Worm (Caenorhabditis elegans) whole organism, L1 larva: ENCODE data around the gene ooc-5.

ENCODE experiments used
- C16A3.4 ChIP-seq: fragments of 150-350 bp; optimal IDR thresholded peaks from 2 replicates; lab custom pipeline; 2014; ENCODE audit warnings: missing biosample characterization, missing genetic modification characterization
- alr-1 ChIP-seq: fragments of 200-800 bp; sonication (Bioruptor generic); optimal IDR thresholded peaks from 2 replicates; lab custom pipeline; 2018; ENCODE audit warnings: borderline replicate concordance, mild to moderate bottlenecking, missing genetic modification characterization, missing compliant biosample characterization
- aly-2 ChIP-seq: fragments of 150-350 bp; optimal IDR thresholded peaks from 2 replicates; lab custom pipeline; 2014; ENCODE audit warnings: missing biosample characterization, missing genetic modification characterization
- ceh-82 ChIP-seq, 3 experiments: fragments of 150-350 bp in 1 of 3; sonication (generic microtip) in 2 of 3; optimal IDR thresholded peaks; 2 replicates each; lab custom pipeline; 2014 to 2017; ENCODE audit warnings: missing biosample characterization in 3 of 3, missing genetic modification characterization in 3 of 3
- ceh-88 ChIP-seq: fragments of 200-800 bp; sonication (Bioruptor generic); IDR thresholded peaks from 2 replicates; pipeline ENCODE4 v1.3.6; 2022; ENCODE audit warnings: missing genetic modification characterization, missing compliant biosample characterization
- dsc-1 ChIP-seq: sonication (generic microtip); optimal IDR thresholded peaks from 2 replicates; lab custom pipeline; 2016; ENCODE audit warnings: mild to moderate bottlenecking, missing genetic modification characterization, missing compliant biosample characterization
- efl-1 ChIP-seq, 4 experiments: fragments of 150-350 bp; optimal IDR thresholded peaks in 3 of 4; peaks in 1 of 4; 1 replicate in 1 of 4; 2 replicates in 3 of 4; lab custom pipeline; 2014; ENCODE audit warnings: missing biosample characterization in 2 of 4, missing genetic modification characterization in 2 of 4, missing genetic modification reagents in 2 of 4
- efl-3 ChIP-seq: fragments of 200-800 bp; sonication (Bioruptor generic); optimal IDR thresholded peaks from 2 replicates; lab custom pipeline; 2018; ENCODE audit warnings: mild to moderate bottlenecking, missing genetic modification characterization, missing compliant biosample characterization
- egl-13 ChIP-seq: sonication (generic microtip); optimal IDR thresholded peaks from 2 replicates; lab custom pipeline; 2016; ENCODE audit warnings: missing genotype, missing genetic modification reagents, missing genetic modification characterization, missing compliant biosample characterization
- egl-27 ChIP-seq, 2 experiments: fragments of 150-350 bp in 1 of 2; sonication (generic microtip); optimal IDR thresholded peaks; 3 replicates each; lab custom pipeline; 2017 to 2018; ENCODE audit warnings: missing biosample characterization in 2 of 2, missing genetic modification characterization in 2 of 2, missing genetic modification reagents in 2 of 2
- elt-2 ChIP-seq: sonication (generic microtip); optimal IDR thresholded peaks from 2 replicates; lab custom pipeline; 2016; ENCODE audit warnings: missing genetic modification characterization, mild to moderate bottlenecking, inconsistent platforms, missing compliant biosample characterization, missing genetic modification reagents
- elt-3 ChIP-seq, 6 experiments: fragments of 150-350 bp in 1 of 6; sonication (generic microtip); optimal IDR thresholded peaks; 2 replicates each; lab custom pipeline; 2017 to 2018; ENCODE audit warnings: missing biosample characterization in 6 of 6, missing genetic modification characterization in 6 of 6, inconsistent platforms in 1 of 6
- fkh-8 ChIP-seq: sonication (generic microtip); optimal IDR thresholded peaks from 2 replicates; lab custom pipeline; 2016; ENCODE audit warnings: mild to moderate bottlenecking, missing genetic modification characterization, missing compliant biosample characterization
- grh-1 ChIP-seq: fragments of 200-800 bp; sonication (Bioruptor generic); IDR thresholded peaks from 2 replicates; pipeline ENCODE4 v1.3.6; 2022; ENCODE audit warnings: missing genetic modification reagents, missing genetic modification characterization, missing compliant biosample characterization
- hlh-17 ChIP-seq: fragments of 200-800 bp; sonication (Bioruptor generic); optimal IDR thresholded peaks from 2 replicates; lab custom pipeline; 2018; ENCODE audit warnings: missing genetic modification characterization, mild to moderate bottlenecking, missing compliant biosample characterization, moderate library complexity, borderline replicate concordance
- hpl-2 ChIP-seq: fragments of 150-350 bp; optimal IDR thresholded peaks from 2 replicates; lab custom pipeline; 2014; ENCODE audit warnings: missing biosample characterization, missing genetic modification reagents, missing genetic modification characterization
- jun-1 ChIP-seq: fragments of 150-350 bp; optimal IDR thresholded peaks from 2 replicates; lab custom pipeline; 2014; ENCODE audit warnings: missing biosample characterization, missing genetic modification reagents, missing genetic modification characterization
- lin-14 ChIP-seq: fragments of 200-800 bp; sonication (Bioruptor generic); optimal IDR thresholded peaks from 2 replicates; lab custom pipeline; 2018; ENCODE audit warnings: mild to moderate bottlenecking, missing genetic modification characterization, moderate library complexity, missing compliant biosample characterization
- lin-15B ChIP-seq: fragments of 150-350 bp; sonication (generic microtip); optimal IDR thresholded peaks from 3 replicates; lab custom pipeline; 2014; ENCODE audit warnings: missing biosample characterization, missing genetic modification characterization
- lin-35 ChIP-seq, 2 experiments: fragments of 150-350 bp; optimal IDR thresholded peaks; 2 replicates each; lab custom pipeline; 2014; ENCODE audit warnings: missing biosample characterization in 2 of 2, missing genetic modification characterization in 2 of 2, missing genetic modification reagents in 2 of 2
- lir-3 ChIP-seq: sonication (generic microtip); optimal IDR thresholded peaks from 2 replicates; lab custom pipeline; 2016; ENCODE audit warnings: mild to moderate bottlenecking, missing genetic modification characterization, moderate library complexity, missing compliant biosample characterization; ENCODE audit not compliant: poor library complexity
- mdl-1 ChIP-seq, 2 experiments: fragments of 150-350 bp; optimal IDR thresholded peaks; 2 replicates each; lab custom pipeline; 2014 to 2017; ENCODE audit warnings: missing biosample characterization in 2 of 2, missing genetic modification characterization in 2 of 2, inconsistent platforms in 1 of 2
- mef-2 ChIP-seq: fragments of 150-350 bp; optimal IDR thresholded peaks from 2 replicates; lab custom pipeline; 2014; ENCODE audit warnings: missing biosample characterization, missing genetic modification characterization
- mep-1 ChIP-seq: fragments of 150-350 bp; optimal IDR thresholded peaks from 2 replicates; lab custom pipeline; 2014; ENCODE audit warnings: missing biosample characterization, missing genetic modification characterization
- nhr-12 ChIP-seq: sonication (generic microtip); optimal IDR thresholded peaks from 2 replicates; lab custom pipeline; 2017; ENCODE audit warnings: missing biosample characterization, missing genetic modification characterization
- nhr-20 ChIP-seq: sonication (generic microtip); optimal IDR thresholded peaks from 2 replicates; lab custom pipeline; 2016; ENCODE audit warnings: mild to moderate bottlenecking, missing genetic modification characterization, missing compliant biosample characterization
- nhr-237 ChIP-seq: fragments of 150-350 bp; optimal IDR thresholded peaks from 2 replicates; lab custom pipeline; 2014; ENCODE audit warnings: missing biosample characterization, missing genetic modification characterization
- nhr-47 ChIP-seq: sonication (generic microtip); optimal IDR thresholded peaks from 2 replicates; lab custom pipeline; 2016; ENCODE audit warnings: mild to moderate bottlenecking, missing genetic modification characterization, moderate library complexity, missing compliant biosample characterization
- nhr-71 ChIP-seq: sonication (generic microtip); optimal IDR thresholded peaks from 2 replicates; lab custom pipeline; 2016; ENCODE audit warnings: mild to moderate bottlenecking, missing genetic modification characterization, moderate library complexity, missing compliant biosample characterization
- nhr-76 ChIP-seq: sonication (generic microtip); optimal IDR thresholded peaks from 2 replicates; lab custom pipeline; 2017; ENCODE audit warnings: missing biosample characterization, missing genetic modification characterization
- nhr-90 ChIP-seq: sonication (generic microtip); optimal IDR thresholded peaks from 2 replicates; lab custom pipeline; 2016; ENCODE audit warnings: mild to moderate bottlenecking, missing genetic modification characterization, missing compliant biosample characterization; ENCODE audit not compliant: poor library complexity
- pag-3 ChIP-seq: sonication (generic microtip); optimal IDR thresholded peaks from 2 replicates; lab custom pipeline; 2017; ENCODE audit warnings: missing genetic modification characterization, mild to moderate bottlenecking, missing compliant biosample characterization, antibody characterized with exemption, borderline replicate concordance; ENCODE audit not compliant: insufficient read depth
- pax-3 ChIP-seq: fragments of 200-800 bp; sonication (Bioruptor generic); optimal IDR thresholded peaks from 2 replicates; lab custom pipeline; 2018; ENCODE audit warnings: mild to moderate bottlenecking, missing genetic modification characterization, moderate library complexity, missing compliant biosample characterization
- pqm-1 ChIP-seq: sonication (generic microtip); optimal IDR thresholded peaks from 3 replicates; lab custom pipeline; 2017; ENCODE audit warnings: missing biosample characterization, missing genetic modification characterization
- snpc-4 ChIP-seq: fragments of 150-350 bp; optimal IDR thresholded peaks from 2 replicates; lab custom pipeline; 2014; ENCODE audit warnings: missing biosample characterization, missing genetic modification characterization
- sox-4 ChIP-seq: sonication (generic microtip); optimal IDR thresholded peaks from 2 replicates; lab custom pipeline; 2016; ENCODE audit warnings: missing genetic modification characterization, missing compliant biosample characterization
- sptf-1 ChIP-seq: fragments of 150-350 bp; optimal IDR thresholded peaks from 2 replicates; lab custom pipeline; 2014; ENCODE audit warnings: missing biosample characterization, missing genetic modification characterization
- swsn-7 ChIP-seq: sonication (generic microtip); optimal IDR thresholded peaks from 2 replicates; lab custom pipeline; 2016; ENCODE audit warnings: missing genetic modification characterization, missing compliant biosample characterization
- tbx-2 ChIP-seq: sonication (generic microtip); optimal IDR thresholded peaks from 2 replicates; lab custom pipeline; 2016; ENCODE audit warnings: missing genetic modification characterization, missing compliant biosample characterization
- tlp-1 ChIP-seq: fragments of 150-350 bp; optimal IDR thresholded peaks from 2 replicates; lab custom pipeline; 2014; ENCODE audit warnings: missing biosample characterization, missing genetic modification characterization
- unc-86 ChIP-seq: sonication (generic microtip); optimal IDR thresholded peaks from 2 replicates; lab custom pipeline; 2016; ENCODE audit warnings: missing genetic modification characterization, missing compliant biosample characterization

The ooc-5 gene

ce11 chrII:9005067-9005466 is 12.1 kb downstream of the ooc-5 start, which contains the start of gene F44G4.7:
F44G4.7 (minus strand) TSS chrII:9005167.
- TF ChIP-seq fkh-8 (tag; lab: Kevin White, UChicago) = peak; percentile 7
- no peak for TF ChIP-seq unc-86 (tag; lab: Kevin White, UChicago)
- no peak for TF ChIP-seq C16A3.4 (tag; lab: Kevin White, UChicago)
- no peak for TF ChIP-seq grh-1 (GFP tag; lab: Robert Waterston, UW)

DNA sequence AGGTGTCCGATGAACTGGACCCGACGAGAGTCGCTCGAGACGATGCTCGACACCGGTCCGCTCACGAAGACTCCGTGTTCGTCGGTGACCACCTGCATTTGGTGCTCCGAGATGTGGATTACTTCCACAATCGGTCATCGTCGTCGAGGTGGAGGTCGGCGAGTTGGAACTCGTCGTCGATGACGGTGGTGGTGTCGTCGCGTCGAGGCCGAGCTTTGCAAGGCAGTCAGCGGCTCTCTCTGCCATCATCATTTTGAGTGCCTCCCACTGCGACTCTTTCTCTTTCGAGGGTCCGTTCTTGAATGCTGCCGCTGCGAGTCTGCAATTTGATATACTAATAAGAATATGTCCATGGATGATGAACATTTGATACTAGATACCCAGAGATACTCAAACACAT is 14.8 kb downstream of the ooc-5 start:
- TF ChIP-seq hlh-17 (GFP tag; lab: Kevin White, UChicago) = no peak
- no peak for TF ChIP-seq nhr-47 (tag; lab: Kevin White, UChicago)
- no peak for TF ChIP-seq mep-1 (tag; lab: Kevin White, UChicago)
- TF ChIP-seq pag-3 = no peak

DNA sequence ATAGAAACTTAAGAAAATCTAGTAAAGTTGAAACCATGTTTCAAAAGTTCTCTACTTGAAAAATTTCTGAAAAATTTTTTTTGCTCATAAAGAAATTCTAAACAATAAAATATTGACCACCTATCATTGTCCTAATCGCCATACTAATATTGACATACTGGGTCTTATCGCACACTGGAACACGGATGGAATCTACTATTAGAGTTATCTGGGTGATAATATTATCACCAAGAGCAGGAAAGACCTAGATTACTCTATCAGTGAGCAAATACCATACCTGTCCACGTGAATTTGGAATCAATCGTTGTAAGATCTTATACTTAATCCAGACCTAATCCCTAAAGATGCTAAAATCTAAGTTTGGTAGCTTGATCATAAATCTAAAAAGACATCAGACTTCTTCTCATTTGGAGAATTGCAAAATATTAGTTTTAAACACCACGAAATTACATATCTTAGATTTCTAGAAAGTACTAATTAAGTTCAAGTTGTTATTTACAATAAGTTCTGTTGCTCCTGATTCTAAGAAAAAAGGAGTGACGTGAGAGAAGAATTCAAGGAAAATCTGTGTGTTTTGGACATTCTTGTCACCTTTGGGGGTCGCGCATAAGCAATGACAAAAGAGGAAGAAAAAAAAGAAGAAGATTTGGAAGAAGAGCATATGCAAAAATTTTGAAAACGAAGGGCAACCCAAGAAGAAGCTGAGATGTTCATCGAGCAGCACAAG is 17.2 kb downstream of the ooc-5 start:
- TF ChIP-seq efl-3 (GFP tag; lab: Kevin White, UChicago) (no peak), fkh-8 (tag; lab: Kevin White, UChicago) (peak; percentile 82), nhr-12 (tag; lab: Kevin White, UChicago) (no peak), efl-1 (optimal IDR thresholded peaks at IDR 0.05; lab: Kevin White, UChicago) (no peak), efl-1 (GFP tag; optimal IDR thresholded peaks at IDR 0.05 in 1 of 2; lab: Kevin White, UChicago) (peak in 1 of 2 experiments; percentile 59), pax-3 (tag; lab: Kevin White, UChicago) (peak; percentile 67), elt-2 (tag; lab: Kevin White, UChicago) (peak; percentile 88), dsc-1 (tag; lab: Kevin White, UChicago) (peak; percentile 55), tlp-1 (tag; lab: Kevin White, UChicago) (peak; percentile 52), nhr-47 (tag; lab: Kevin White, UChicago) (peak; percentile 57), nhr-76 (tag; lab: Kevin White, UChicago) (no peak), pqm-1 (tag; lab: Kevin White, UChicago) (peak; percentile 76), sox-4 (tag; lab: Kevin White, UChicago) (peak; percentile 35), nhr-71 (tag; lab: Kevin White, UChicago) (peak; percentile 84)

DNA sequence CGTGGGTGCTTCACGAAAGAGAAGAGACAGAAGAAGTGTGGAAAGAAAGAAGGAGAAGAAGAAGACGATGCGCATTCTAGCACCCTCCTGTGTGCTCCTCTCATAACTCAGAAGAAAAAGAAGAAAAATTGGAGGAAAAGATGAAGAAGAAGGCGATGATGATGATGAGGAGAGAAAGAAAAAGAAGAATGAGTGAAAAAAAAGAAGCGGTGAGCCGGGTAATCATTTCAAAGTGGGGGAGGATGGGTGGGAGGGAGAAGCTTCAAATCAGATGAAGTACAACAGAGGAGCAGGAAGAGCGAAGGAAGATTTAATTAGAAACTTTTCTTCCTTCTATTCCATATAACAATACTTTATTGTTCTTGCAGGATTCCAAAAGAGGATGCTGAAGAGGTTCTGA is 17.7 kb downstream of the ooc-5 start:
- TF ChIP-seq lin-35 (GFP tag; optimal IDR thresholded peaks at IDR 0.05; lab: Kevin White, UChicago) (no peak), lin-14 (GFP tag; lab: Kevin White, UChicago) (peak; percentile 74), nhr-90 (tag; lab: Kevin White, UChicago) (no peak), lin-15B (tag; lab: Kevin White, UChicago) (no peak), ceh-82 (tag; optimal IDR thresholded peaks at IDR 0.05; lab: Kevin White, UChicago) (peak in 1 of 3 experiments; percentile 12), egl-27 (tag; optimal IDR thresholded peaks at IDR 0.05; lab: Kevin White, UChicago) (no peak), tbx-2 (tag; lab: Kevin White, UChicago) (no peak), ceh-88 (GFP tag; lab: Robert Waterston, UW) (no peak), mef-2 (tag; lab: Kevin White, UChicago) (no peak), nhr-237 (tag; lab: Kevin White, UChicago) (no peak), aly-2 (tag; lab: Kevin White, UChicago) (no peak)
- TF ChIP-seq, all 84 proteins: peak for 2

ce11 chrII:9013341-9013740 is 20.4 kb downstream of the ooc-5 start:
- TF ChIP-seq jun-1 (tag; lab: Kevin White, UChicago) = no peak
- no peak for TF ChIP-seq elt-3 (tag; optimal IDR thresholded peaks at IDR 0.05; lab: Kevin White, UChicago)
- TF ChIP-seq tbx-2 (tag; lab: Kevin White, UChicago) = peak; percentile 10
- peak; percentile 19 for TF ChIP-seq nhr-47 (tag; lab: Kevin White, UChicago)
- no peak for TF ChIP-seq snpc-4 (tag; lab: Kevin White, UChicago)
- TF ChIP-seq fkh-8 (tag; lab: Kevin White, UChicago) = peak; percentile 67
- no peak for TF ChIP-seq sptf-1 (tag; lab: Kevin White, UChicago)
- TF ChIP-seq ceh-88 (GFP tag; lab: Robert Waterston, UW) = no peak
- TF ChIP-seq grh-1 (GFP tag; lab: Robert Waterston, UW) = no peak
- peak; percentile 14 for TF ChIP-seq nhr-20 (tag; lab: Kevin White, UChicago)
- TF ChIP-seq egl-13 (tag; lab: Kevin White, UChicago) = peak; percentile 2
- TF ChIP-seq swsn-7 (tag; lab: Kevin White, UChicago) = peak; percentile 16
- TF ChIP-seq lin-35 (GFP tag; optimal IDR thresholded peaks at IDR 0.05; lab: Kevin White, UChicago) = no peak
- TF ChIP-seq mdl-1 (tag; optimal IDR thresholded peaks at IDR 0.05; lab: Kevin White, UChicago) = peak in 1 of 2 experiments; percentile 75
- no peak for TF ChIP-seq hpl-2 (GFP tag; lab: Kevin White, UChicago)
- TF ChIP-seq alr-1 (tag; lab: Kevin White, UChicago) = no peak
- no peak for TF ChIP-seq nhr-76 (tag; lab: Kevin White, UChicago)
- no peak for TF ChIP-seq lir-3 (tag; lab: Kevin White, UChicago)
